Fruit fly (Drosophila melanogaster): ENCODE data around the gene CG31268.

CG31268 gene

DNA sequence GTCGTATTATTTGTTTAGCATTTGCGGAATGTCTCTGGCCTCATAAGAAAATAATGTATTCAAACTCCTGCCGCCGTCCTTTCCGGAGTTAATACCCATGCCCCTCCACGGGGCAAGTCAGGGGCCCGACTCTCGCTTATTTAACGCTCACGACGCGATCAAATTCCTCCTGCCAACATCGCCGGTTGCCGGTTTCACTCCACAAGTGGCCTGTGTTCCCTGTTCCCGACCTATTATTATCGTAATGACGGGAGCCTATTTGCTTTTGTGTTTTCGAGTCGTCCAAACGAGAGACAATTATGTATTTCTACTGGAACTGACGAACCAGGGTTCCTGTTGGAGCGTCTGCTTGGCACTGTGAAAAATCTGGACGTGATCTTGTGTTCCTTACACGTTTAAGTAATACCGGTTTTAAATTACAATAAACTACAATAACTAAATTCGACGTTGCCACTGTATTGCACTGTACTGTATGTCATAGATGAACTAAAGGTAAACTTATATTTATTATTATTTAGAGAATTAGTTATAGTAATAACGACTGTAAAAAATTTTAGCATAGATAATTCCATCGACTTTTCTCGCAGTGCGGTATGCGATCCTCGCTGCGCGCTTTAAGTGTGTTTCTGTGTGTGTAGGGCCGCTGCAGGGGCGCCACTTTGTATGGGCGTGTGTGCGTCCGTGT lies 21.0 kb downstream of the CG31268 start (continued):
- peak; percentile 41 for TF ChIP-seq Hr4 (GFP tag; optimal IDR thresholded peaks at IDR 0.05)
- TF ChIP-seq CG6276 (GFP tag; optimal IDR thresholded peaks at IDR 0.05): peak; percentile 11
- peak; percentile 64 for TF ChIP-seq CG32006 (GFP tag; optimal IDR thresholded peaks at IDR 0.05)
- peak; percentile 82 for TF ChIP-seq svp (GFP tag)
- TF ChIP-seq fkh (GFP tag; optimal IDR thresholded peaks at IDR 0.05): peak; percentile 7
- TF ChIP-seq OdsH (GFP tag; optimal IDR thresholded peaks at IDR 0.05): peak; percentile 76
- peak; percentile 16 for TF ChIP-seq CG11902 (GFP tag; optimal IDR thresholded peaks at IDR 0.05)
- TF ChIP-seq Ets96B (tag; optimal IDR thresholded peaks at IDR 0.05): peak; percentile 86
- TF ChIP-seq fd85E (GFP tag; optimal IDR thresholded peaks at IDR 0.05): no peak
- TF ChIP-seq Sox15 (GFP tag; optimal IDR thresholded peaks at IDR 0.05): peak; percentile 46

DNA sequence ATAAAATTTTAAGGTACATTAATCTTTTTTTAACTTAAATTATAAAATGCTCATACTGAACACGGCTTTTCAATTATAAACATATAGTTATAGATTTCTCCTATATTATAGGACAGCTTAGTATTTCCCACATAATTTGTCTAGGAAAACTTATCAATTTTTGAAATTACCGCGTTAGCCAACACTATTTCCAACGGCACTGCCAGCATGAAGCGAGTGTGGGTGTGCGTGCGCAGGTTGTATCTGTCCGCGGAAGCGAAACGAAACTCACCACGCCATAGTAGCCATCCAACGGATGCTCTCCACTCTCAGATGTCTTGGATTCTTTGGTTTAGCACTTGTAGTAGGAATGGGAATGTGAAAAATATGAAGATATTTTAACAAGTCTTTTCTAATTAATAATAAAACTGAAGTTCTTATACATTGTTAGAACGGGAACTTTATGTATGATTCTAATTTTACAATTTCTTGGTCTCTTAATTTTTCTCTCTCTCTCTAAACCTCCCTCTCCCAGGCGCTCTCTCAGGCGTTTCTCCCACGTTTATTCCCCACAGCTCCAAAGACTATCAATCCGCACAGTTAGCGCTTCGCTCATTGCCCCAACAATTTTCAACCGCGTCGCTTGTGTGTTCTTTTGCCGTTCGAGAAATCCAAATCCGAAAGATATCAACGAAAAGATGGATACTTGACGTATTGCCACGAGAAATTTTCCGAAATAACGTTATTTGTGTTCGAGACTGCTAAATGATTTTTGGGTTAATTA lies 22.0 kb downstream of the CG31268 start, which contains the start of gene Dad:
Gene Dad (plus strand): TSS at position 593 of the 763 bp plus-strand sequence.
- TF ChIP-seq CG11902 (GFP tag; optimal IDR thresholded peaks at IDR 0.05) (no peak), Gug (GFP tag; IDR thresholded peaks at IDR 0.05) (no peak), CG3919 (GFP tag; optimal IDR thresholded peaks at IDR 0.05) (peak; percentile 25), Hr38 (GFP tag; optimal IDR thresholded peaks at IDR 0.05) (no peak), Ets21C (GFP tag; optimal IDR thresholded peaks at IDR 0.05) (peak; percentile 11), CG6163 (GFP tag; IDR thresholded peaks at IDR 0.05) (peak; percentile 49), OdsH (GFP tag; optimal IDR thresholded peaks at IDR 0.05) (peak; percentile 29), Eip78C (GFP tag) (peak; percentile 94), CG8119 (GFP tag; IDR thresholded peaks at IDR 0.05) (no peak), CG11294 (GFP tag; IDR thresholded peaks at IDR 0.05) (no peak), Hr39 (GFP tag; optimal IDR thresholded peaks at IDR 0.05) (peak; percentile 28), achi (GFP tag; optimal IDR thresholded peaks at IDR 0.05) (peak; percentile 34), CG31627 (GFP tag; optimal IDR thresholded peaks at IDR 0.05) (peak; percentile 19), CG16779 (tag; optimal IDR thresholded peaks at IDR 0.05) (peak; percentile 52), dac (GFP tag; optimal IDR thresholded peaks at IDR 0.05) (no peak), CG6854 (GFP tag; optimal IDR thresholded peaks at IDR 0.05) (peak; percentile 22), svp (GFP tag) (peak; percentile 82), net (GFP tag; optimal IDR thresholded peaks at IDR 0.05) (peak; percentile 0), ss (GFP tag; optimal IDR thresholded peaks at IDR 0.05) (peak; percentile 8 to 39), topi (GFP tag; optimal IDR thresholded peaks at IDR 0.05) (peak; percentile 67), cyc (GFP tag; optimal IDR thresholded peaks at IDR 0.05) (peak; percentile 16), acj6 (GFP tag; optimal IDR thresholded peaks at IDR 0.05) (peak; percentile 30), eg (GFP tag; IDR thresholded peaks at IDR 0.05) (peak; percentile 48; the same call in 1 of the 3 replicates), CG9139 (GFP tag; optimal IDR thresholded peaks at IDR 0.05) (peak; percentile 50), Hr4 (GFP tag; optimal IDR thresholded peaks at IDR 0.05) (no peak), CG6276 (GFP tag; optimal IDR thresholded peaks at IDR 0.05) (no peak), Sox14 (GFP tag; optimal IDR thresholded peaks at IDR 0.05) (peak; percentile 26), CG8319 (GFP tag; optimal IDR thresholded peaks at IDR 0.05) (no peak), Blimp-1 (GFP tag; optimal IDR thresholded peaks at IDR 0.05) (peak; percentile 6), CG6808 (GFP tag; optimal IDR thresholded peaks at IDR 0.05) (no peak), salr (GFP tag; optimal IDR thresholded peaks at IDR 0.05) (no peak), CG11762 (GFP tag; optimal IDR thresholded peaks at IDR 0.05; ENCODE audit: insufficient read depth) (no peak), Eip75B (GFP tag; optimal IDR thresholded peaks at IDR 0.05) (peak; percentile 16), CG3032 (tag; optimal IDR thresholded peaks at IDR 0.05) (peak; percentile 21), CG4318 (GFP tag; optimal IDR thresholded peaks at IDR 0.05) (no peak), CG10669 (GFP tag; optimal IDR thresholded peaks at IDR 0.05) (no peak), Lpt (GFP tag; optimal IDR thresholded peaks at IDR 0.05) (no peak), CG32006 (GFP tag; optimal IDR thresholded peaks at IDR 0.05) (no peak), Ets96B (tag; optimal IDR thresholded peaks at IDR 0.05) (no peak), CG8632 (GFP tag; optimal IDR thresholded peaks at IDR 0.05) (peak; percentile 28), fd85E (GFP tag; optimal IDR thresholded peaks at IDR 0.05) (no peak), fd59A (GFP tag; optimal IDR thresholded peaks at IDR 0.05) (no peak), Sox102F (GFP tag; optimal IDR thresholded peaks at IDR 0.05) (peak; percentile 54), CG15336 (GFP tag; IDR thresholded peaks at IDR 0.05) (no peak)

Measured in whole organism, prepupa.